Worm (Caenorhabditis elegans) whole organism, young adult: ENCODE data around the gene egal-1.

Experiments
- F39B2.1 ChIP-seq: fragments of 200-800 bp; sonication (Bioruptor generic); IDR thresholded peaks from 2 replicates; pipeline ENCODE4 v1.3.6; 2022; ENCODE audit warnings: missing genetic modification reagents, missing genetic modification characterization, missing compliant biosample characterization
- F49E8.2 ChIP-seq: sonication (generic microtip); optimal IDR thresholded peaks from 3 replicates; lab custom pipeline; 2017; ENCODE audit warnings: missing genetic modification characterization, mild to moderate bottlenecking, missing compliant biosample characterization, antibody characterized with exemption, moderate library complexity; ENCODE audit not compliant: insufficient read depth
- F57A8.1 ChIP-seq: fragments of 200-800 bp; sonication (Bioruptor generic); optimal IDR thresholded peaks from 2 replicates; lab custom pipeline; 2018; ENCODE audit warnings: mild to moderate bottlenecking, missing genetic modification characterization, moderate library complexity, missing compliant biosample characterization
- ama-1 ChIP-seq, 3 experiments: fragments of 150-350 bp in 1 of 3; sonication (generic microtip) in 2 of 3; optimal IDR thresholded peaks; 2 replicates each; lab custom pipeline; 2014 to 2018; ENCODE audit warnings: missing biosample characterization in 2 of 3, missing genetic modification characterization in 2 of 3, missing genetic modification reagents in 2 of 3
- aptf-2 ChIP-seq: fragments of 200-800 bp; sonication (Bioruptor generic); conservative IDR thresholded peaks from 2 replicates; pipeline ENCODE4 v1.3.6; 2022; ENCODE audit warnings: missing genetic modification reagents, missing genetic modification characterization, missing compliant biosample characterization
- atf-7 ChIP-seq: sonication (generic microtip); optimal IDR thresholded peaks from 2 replicates; lab custom pipeline; 2017; ENCODE audit warnings: mild to moderate bottlenecking, missing genetic modification characterization, missing compliant biosample characterization
- athp-1 ChIP-seq: sonication (generic microtip); optimal IDR thresholded peaks from 2 replicates; lab custom pipeline; 2017; ENCODE audit warnings: mild to moderate bottlenecking, missing genetic modification characterization, missing compliant biosample characterization
- attf-3 ChIP-seq: fragments of 200-800 bp; sonication (Bioruptor generic); conservative IDR thresholded peaks from 2 replicates; pipeline ENCODE4 v1.3.6; 2022; ENCODE audit warnings: missing genetic modification reagents, missing genetic modification characterization, missing compliant biosample characterization
- bed-2 ChIP-seq: fragments of 200-800 bp; sonication (Bioruptor generic); IDR thresholded peaks from 2 replicates; pipeline ENCODE4 v1.3.6; 2022; ENCODE audit warnings: missing genetic modification reagents, missing genetic modification characterization, missing compliant biosample characterization
- cebp-1 ChIP-seq, 2 experiments: fragments of 200-800 bp in 1 of 2; sonication (Bioruptor generic) in 1 of 2; sonication (generic microtip) in 1 of 2; IDR thresholded peaks in 1 of 2; optimal IDR thresholded peaks in 1 of 2; 2 replicates each; pipeline versions ENCODE4 v1.3.6 to Lab custom; 2017 to 2022; ENCODE audit warnings: missing compliant biosample characterization in 2 of 2, missing genetic modification characterization in 2 of 2, mild to moderate bottlenecking in 1 of 2, missing genetic modification reagents in 1 of 2, moderate library complexity in 1 of 2
- ceh-40 ChIP-seq: fragments of 200-800 bp; sonication (Bioruptor generic); IDR thresholded peaks from 2 replicates; pipeline ENCODE4 v1.3.6; 2022; ENCODE audit warnings: missing genetic modification characterization, missing compliant biosample characterization
- ceh-79 ChIP-seq: sonication (generic microtip); optimal IDR thresholded peaks from 2 replicates; lab custom pipeline; 2017; ENCODE audit warnings: mild to moderate bottlenecking, missing genetic modification characterization, missing compliant biosample characterization
- ceh-91 ChIP-seq: fragments of 200-800 bp; sonication (Bioruptor generic); IDR thresholded peaks from 2 replicates; pipeline ENCODE4 v1.3.6; 2022; ENCODE audit warnings: missing genetic modification reagents, missing genetic modification characterization, missing compliant biosample characterization
- die-1 ChIP-seq: sonication (generic microtip); optimal IDR thresholded peaks from 2 replicates; lab custom pipeline; 2016; ENCODE audit warnings: missing genotype, mild to moderate bottlenecking, missing genetic modification characterization, missing compliant biosample characterization
- dpl-1 ChIP-seq: fragments of 150-350 bp; optimal IDR thresholded peaks from 2 replicates; lab custom pipeline; 2014; ENCODE audit warnings: missing biosample characterization, missing genetic modification reagents, missing genetic modification characterization
- hmg-20 ChIP-seq: fragments of 200-800 bp; sonication (Bioruptor generic); IDR thresholded peaks from 2 replicates; pipeline ENCODE4 v1.3.6; 2022; ENCODE audit warnings: missing genetic modification reagents, missing genetic modification characterization, missing compliant biosample characterization
- hsf-1 ChIP-seq: fragments of 200-800 bp; sonication (Bioruptor generic); IDR thresholded peaks from 2 replicates; pipeline ENCODE4 v1.3.6; 2022; ENCODE audit warnings: missing genetic modification reagents, missing genetic modification characterization, missing compliant biosample characterization
- let-607 ChIP-seq, 2 experiments: fragments of 200-800 bp in 1 of 2; sonication (Bioruptor generic) in 1 of 2; sonication (generic microtip) in 1 of 2; optimal IDR thresholded peaks; 2 replicates each; lab custom pipeline; 2016 to 2018; ENCODE audit warnings: mild to moderate bottlenecking in 2 of 2, missing compliant biosample characterization in 2 of 2, missing genetic modification characterization in 2 of 2, moderate library complexity in 2 of 2, missing genotype in 1 of 2
- lin-26 ChIP-seq: fragments of 200-800 bp; sonication (Bioruptor generic); IDR thresholded peaks from 2 replicates; pipeline ENCODE4 v1.3.6; 2022; ENCODE audit warnings: missing genetic modification reagents, missing genetic modification characterization, missing compliant biosample characterization
- lsy-27 ChIP-seq: sonication (generic microtip); optimal IDR thresholded peaks from 2 replicates; lab custom pipeline; 2017; ENCODE audit warnings: missing genetic modification characterization, mild to moderate bottlenecking, missing compliant biosample characterization, antibody characterized with exemption, missing genotype, borderline replicate concordance; ENCODE audit not compliant: insufficient read depth
- madf-8 ChIP-seq: fragments of 200-800 bp; sonication (Bioruptor generic); conservative IDR thresholded peaks from 2 replicates; pipeline ENCODE4 v1.3.6; 2022; ENCODE audit warnings: missing genetic modification reagents, missing genetic modification characterization, missing compliant biosample characterization
- mes-4 ChIP-seq: sonication (generic microtip); optimal IDR thresholded peaks from 2 replicates; lab custom pipeline; 2016; ENCODE audit warnings: missing genotype, missing genetic modification characterization, missing compliant biosample characterization
- mxl-1 ChIP-seq: sonication (generic microtip); optimal IDR thresholded peaks from 2 replicates; lab custom pipeline; 2016; ENCODE audit warnings: missing genetic modification characterization, missing compliant biosample characterization
- nfya-1 ChIP-seq: sonication (generic microtip); optimal IDR thresholded peaks from 2 replicates; lab custom pipeline; 2017; ENCODE audit warnings: antibody characterized with exemption, missing compliant biosample characterization, missing genetic modification characterization, borderline replicate concordance; ENCODE audit not compliant: insufficient read depth
- nfya-2 ChIP-seq: fragments of 200-800 bp; sonication (Bioruptor generic); IDR thresholded peaks from 2 replicates; pipeline ENCODE4 v1.3.6; 2022; ENCODE audit warnings: missing genetic modification reagents, missing genetic modification characterization, missing compliant biosample characterization
- nfyb-1 ChIP-seq: fragments of 200-800 bp; sonication (Bioruptor generic); IDR thresholded peaks from 2 replicates; pipeline ENCODE4 v1.3.6; 2022; ENCODE audit warnings: missing genetic modification reagents, missing genetic modification characterization, missing compliant biosample characterization
- nhr-179 ChIP-seq: sonication (generic microtip); optimal IDR thresholded peaks from 2 replicates; lab custom pipeline; 2016; ENCODE audit warnings: mild to moderate bottlenecking, missing genetic modification characterization, missing compliant biosample characterization
- nhr-80 ChIP-seq: sonication (generic microtip); optimal IDR thresholded peaks from 2 replicates; lab custom pipeline; 2016; ENCODE audit warnings: missing genetic modification characterization, missing compliant biosample characterization
- repo-1 ChIP-seq: sonication (generic microtip); optimal IDR thresholded peaks from 2 replicates; lab custom pipeline; 2017; ENCODE audit warnings: mild to moderate bottlenecking, missing genetic modification characterization, missing compliant biosample characterization
- sea-2 ChIP-seq: fragments of 200-800 bp; sonication (Bioruptor generic); IDR thresholded peaks from 2 replicates; pipeline ENCODE4 v1.3.6; 2022; ENCODE audit warnings: missing genetic modification characterization, missing compliant biosample characterization
- sptf-2 ChIP-seq: fragments of 200-800 bp; sonication (Bioruptor generic); optimal IDR thresholded peaks from 2 replicates; lab custom pipeline; 2018; ENCODE audit warnings: mild to moderate bottlenecking, missing genetic modification characterization, missing compliant biosample characterization
- ztf-28 ChIP-seq: fragments of 200-800 bp; sonication (Bioruptor generic); IDR thresholded peaks from 2 replicates; pipeline ENCODE4 v1.3.6; 2022; ENCODE audit warnings: missing genetic modification reagents, missing genetic modification characterization, missing compliant biosample characterization
- ztf-6 ChIP-seq: fragments of 200-800 bp; sonication (Bioruptor generic); IDR thresholded peaks from 2 replicates; pipeline ENCODE4 v1.3.6; 2022; ENCODE audit warnings: missing genetic modification reagents, missing genetic modification characterization, missing compliant biosample characterization

The egal-1 gene

ce11 chrIV:5795495-5795894 is 29.1 kb upstream of the egal-1 start:
- TF ChIP-seq sptf-2 (no peak), nfya-2 (GFP tag; lab: Robert Waterston, UW) (no peak), repo-1 (tag; lab: Kevin White, UChicago) (no peak), nhr-179 (no peak), lsy-27 (tag; lab: Kevin White, UChicago) (no peak), atf-7 (tag; lab: Kevin White, UChicago) (no peak), ceh-91 (GFP tag; lab: Robert Waterston, UW) (no peak), mes-4 (tag; lab: Kevin White, UChicago) (no peak), F49E8.2 (tag; lab: Kevin White, UChicago) (no peak), F39B2.1 (GFP tag; lab: Robert Waterston, UW) (no peak), aptf-2 (GFP tag; lab: Robert Waterston, UW) (no peak), attf-3 (GFP tag; lab: Robert Waterston, UW) (no peak), nfya-1 (tag; lab: Kevin White, UChicago) (no peak), ceh-79 (tag; lab: Kevin White, UChicago) (no peak), sea-2 (GFP tag; lab: Robert Waterston, UW) (no peak)

DNA sequence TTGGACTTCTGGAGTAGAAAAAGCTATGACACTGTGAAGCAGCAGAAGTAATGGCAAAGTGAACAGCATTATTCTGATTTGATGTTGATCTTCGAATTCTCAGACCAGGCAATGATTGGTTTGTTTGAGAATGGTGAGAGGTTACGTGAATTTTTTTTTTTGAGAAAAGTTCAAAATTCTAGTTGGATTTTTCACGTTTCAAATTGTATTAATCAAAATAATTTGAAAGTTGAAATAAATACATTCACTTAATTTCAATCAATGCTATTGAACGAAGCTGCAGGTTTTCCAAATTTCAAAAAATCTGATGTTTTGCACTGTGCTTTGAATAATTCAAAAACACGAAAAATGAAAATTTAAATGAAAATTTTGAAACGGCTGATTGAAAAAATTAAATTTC is 27.9 kb upstream of the egal-1 start, which contains the start of gene C31H1.5:
TSS of gene C31H1.5 (minus strand) at position 101 of the 400 bp plus-strand sequence.
- TF ChIP-seq F57A8.1 (GFP tag; lab: Kevin White, UChicago) (no peak), ztf-28 (GFP tag; lab: Robert Waterston, UW) (no peak), aptf-2 (GFP tag; lab: Robert Waterston, UW) (no peak)

- TF ChIP-seq ztf-6 (no peak), dpl-1 (no peak), mxl-1 (tag; lab: Kevin White, UChicago) (no peak), let-607 (tag; optimal IDR thresholded peaks at IDR 0.05; lab: Kevin White, UChicago) (no peak), ama-1 (optimal IDR thresholded peaks at IDR 0.05; lab: Kevin White, UChicago) (no peak), ama-1 (GFP tag; optimal IDR thresholded peaks at IDR 0.05; lab: Kevin White, UChicago) (no peak), ceh-40 (GFP tag; lab: Robert Waterston, UW) (no peak), bed-2 (no peak), madf-8 (GFP tag; lab: Robert Waterston, UW) (no peak)
These were observed 27.4 kb upstream of the egal-1 start, which contains the start of gene C31H1.1 for ce11 chrIV:5797153-5797552. Gene C31H1.1 (plus strand): TSS chrIV:5797453.

DNA sequence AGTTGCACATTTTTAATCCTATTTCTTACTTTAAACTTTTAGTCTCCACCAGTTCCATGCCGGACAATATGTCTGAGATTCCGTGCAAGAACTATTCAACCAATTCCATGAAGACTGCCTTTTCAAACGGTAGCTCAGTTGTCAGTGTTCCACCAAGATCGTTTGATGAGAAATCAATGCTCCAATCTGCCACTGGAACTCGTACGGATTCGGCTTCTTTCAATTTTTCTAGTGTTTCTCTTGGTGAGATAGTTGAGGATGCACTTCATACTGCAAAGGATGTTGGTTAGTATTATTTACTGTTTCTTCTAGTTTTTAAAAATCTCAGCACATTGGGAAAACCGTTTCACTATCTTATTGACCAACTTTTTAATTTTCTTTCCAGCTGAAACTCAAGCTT is 25.0 kb upstream of the egal-1 start:
- no peak for TF ChIP-seq sptf-2

DNA sequence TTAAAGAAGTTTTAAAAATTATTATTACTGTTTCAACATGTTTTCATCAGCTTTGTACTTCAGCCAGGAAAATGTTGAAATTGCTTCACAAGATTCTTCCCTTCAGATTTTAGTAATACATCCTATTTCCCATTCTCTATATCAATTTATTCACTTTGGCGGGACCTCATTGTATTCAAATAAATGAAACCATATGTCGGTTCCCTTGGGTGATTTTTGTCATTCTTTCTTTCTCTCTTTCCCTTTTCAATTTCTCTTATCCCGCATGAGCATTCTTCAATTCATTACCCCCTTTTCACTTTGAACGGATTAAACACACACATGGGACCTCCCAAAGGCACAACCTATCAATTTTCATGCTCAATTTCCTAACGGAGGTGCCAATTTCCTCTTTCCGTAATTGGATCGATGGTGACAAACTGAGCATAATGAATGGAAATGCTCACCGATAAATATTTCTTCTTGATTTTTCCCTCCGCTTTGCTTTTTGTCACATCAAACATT is 21.0 kb upstream of the egal-1 start:
- TF ChIP-seq hmg-20 (GFP tag; lab: Robert Waterston, UW) (no peak), cebp-1 (GFP tag; IDR thresholded peaks at IDR 0.05; lab: Robert Waterston, UW) (no peak), cebp-1 (tag; optimal IDR thresholded peaks at IDR 0.05; lab: Kevin White, UChicago) (no peak), aptf-2 (GFP tag; lab: Robert Waterston, UW) (no peak), nhr-80 (tag; lab: Kevin White, UChicago) (no peak), hsf-1 (no peak), F57A8.1 (GFP tag; lab: Kevin White, UChicago) (no peak), lin-26 (GFP tag; lab: Robert Waterston, UW) (no peak), nfyb-1 (GFP tag; lab: Robert Waterston, UW) (no peak), die-1 (tag; lab: Kevin White, UChicago) (no peak), athp-1 (tag; lab: Kevin White, UChicago) (no peak)
